Worm (Caenorhabditis elegans): ENCODE data around the gene abu-6.

abu-6 gene

DNA sequence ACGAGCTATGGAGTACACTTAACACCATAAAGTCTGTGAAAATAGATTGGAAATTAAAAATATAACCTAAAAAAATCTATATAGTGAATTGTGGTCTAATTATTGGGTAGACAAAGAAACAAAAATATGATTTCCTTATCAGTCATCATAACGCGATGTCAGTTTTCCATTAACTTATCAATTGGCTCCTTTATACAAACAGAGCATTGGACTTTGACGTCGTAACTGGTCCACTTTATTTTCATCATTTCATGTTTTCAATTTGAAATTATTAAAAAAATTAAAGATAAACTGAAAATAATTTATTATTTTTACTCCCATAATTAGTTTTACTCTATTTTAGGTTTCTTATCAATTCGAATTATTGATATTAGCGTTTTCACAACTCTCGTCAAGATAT lies 16.4 kb upstream of the abu-6 start:
- peak; percentile 47 for TF ChIP-seq elt-2 (tag; optimal IDR thresholded peaks at IDR 0.05)
- TF ChIP-seq mdl-1 (tag; optimal IDR thresholded peaks at IDR 0.05), result no peak
- TF ChIP-seq nhr-67 (tag; optimal IDR thresholded peaks at IDR 0.05), result no peak
- TF ChIP-seq pqm-1 (tag; optimal IDR thresholded peaks at IDR 0.05), result peak; percentile 42
- no peak for TF ChIP-seq ceh-9 (tag; optimal IDR thresholded peaks at IDR 0.05)
- TF ChIP-seq mml-1 (tag; optimal IDR thresholded peaks at IDR 0.05), result no peak

DNA sequence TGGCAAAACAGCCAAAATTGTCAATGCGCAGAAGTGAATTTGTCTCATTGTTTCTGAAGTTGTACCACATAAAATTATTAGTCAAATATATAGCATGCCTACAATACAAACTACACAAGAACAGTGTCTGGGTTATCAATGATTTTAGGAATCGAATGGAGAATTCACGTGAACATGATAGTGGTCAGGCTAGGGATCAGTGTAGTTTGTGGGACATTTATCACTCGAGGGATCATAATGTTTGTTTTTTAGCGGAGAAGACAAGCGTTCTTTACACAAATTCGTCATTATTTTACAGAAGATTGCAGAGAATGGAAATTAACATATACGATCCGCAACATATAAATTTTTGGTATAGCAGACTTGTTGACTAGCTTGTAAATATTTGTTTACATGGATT lies 15.5 kb upstream of the abu-6 start, which contains the start of gene ugt-51:
Gene ugt-51 (minus strand): TSS at position 101 of the 400 bp plus-strand sequence.
- TF ChIP-seq pqm-1 (tag; optimal IDR thresholded peaks at IDR 0.05) (peak; percentile 17), nhr-28 (tag; optimal IDR thresholded peaks at IDR 0.05) (no peak)

DNA sequence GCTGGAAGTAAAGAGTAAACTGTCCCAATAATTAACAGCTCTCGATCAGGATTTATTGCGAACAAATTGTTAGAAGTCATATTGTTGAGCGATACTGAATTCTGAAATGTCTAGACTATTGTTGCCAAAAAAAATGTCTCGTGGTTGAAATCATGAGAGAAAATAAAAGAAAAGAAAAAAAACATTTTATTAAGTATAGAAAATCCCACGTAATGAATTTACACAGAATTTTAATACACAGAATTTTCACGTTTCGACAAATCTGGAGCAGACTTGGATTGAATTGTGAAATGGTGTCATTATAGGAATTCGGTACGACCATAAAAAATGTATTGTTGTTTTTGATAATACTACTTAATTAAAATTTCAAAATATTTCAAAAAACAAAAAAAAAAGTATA lies 11.1 kb upstream of the abu-6 start, which contains the start of gene srt-65:
Gene srt-65 (minus strand): TSS at position 101 of the 400 bp plus-strand sequence.
- no peak for TF ChIP-seq ceh-28 (tag; optimal IDR thresholded peaks at IDR 0.05)

DNA sequence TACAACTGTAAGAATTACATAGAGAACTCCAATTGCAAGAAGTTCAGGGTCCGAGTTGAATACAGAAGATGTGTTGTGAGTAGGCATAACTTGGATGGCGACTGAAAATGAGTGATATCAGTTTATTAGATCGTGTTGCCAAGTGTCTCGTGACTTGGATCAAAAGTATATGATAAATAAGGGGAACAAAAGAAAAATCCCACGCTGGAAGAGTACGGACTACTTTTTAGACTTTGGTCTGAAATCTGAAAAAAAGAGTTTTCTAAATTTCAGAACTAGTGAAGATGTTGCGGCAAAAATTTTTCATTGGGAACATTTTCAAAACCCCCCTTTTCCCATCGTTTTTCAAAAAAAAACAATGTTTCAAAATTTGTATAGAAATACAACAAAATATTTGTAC lies 7.9 kb upstream of the abu-6 start, which contains the start of gene srt-64:
Gene srt-64 (minus strand): TSS at position 101 of the 400 bp plus-strand sequence.
- TF ChIP-seq fkh-2 (tag; optimal IDR thresholded peaks at IDR 0.05) (no peak), elt-3 (tag; optimal IDR thresholded peaks at IDR 0.05) (no peak)

DNA sequence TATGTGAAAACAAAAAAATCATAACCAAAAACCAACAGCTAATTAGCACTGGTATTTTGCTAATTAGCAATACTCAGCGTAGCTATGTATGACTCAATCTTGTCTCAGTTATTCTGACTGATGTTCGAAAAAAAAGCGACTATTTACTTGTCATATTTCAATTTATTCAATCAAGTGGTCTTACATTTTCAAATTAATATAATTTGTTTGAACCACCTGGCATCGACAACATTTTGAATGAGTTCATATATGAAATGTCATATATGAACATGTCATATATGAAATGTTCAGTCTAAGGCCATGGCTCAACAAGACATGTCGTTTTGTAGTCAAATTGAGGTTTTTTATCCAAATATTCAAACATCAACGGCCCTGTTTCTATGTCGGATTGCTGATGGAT lies 3.7 kb upstream of the abu-6 start, which contains the start of gene srw-140:
Gene srw-140 (plus strand): TSS at position 301 of the 400 bp plus-strand sequence.
- TF ChIP-seq fkh-10 (GFP tag; optimal IDR thresholded peaks at IDR 0.05), result no peak
- TF ChIP-seq nhr-43 (tag; optimal IDR thresholded peaks at IDR 0.05; ENCODE audit: poor library complexity, severe bottlenecking), result no peak
- no peak for TF ChIP-seq nhr-11 (tag; optimal IDR thresholded peaks at IDR 0.05)
- no peak for TF ChIP-seq fkh-2 (tag; optimal IDR thresholded peaks at IDR 0.05)
- no peak for TF ChIP-seq tbx-2 (tag; optimal IDR thresholded peaks at IDR 0.05)
- TF ChIP-seq nhr-23 (tag; optimal IDR thresholded peaks at IDR 0.05), result no peak
- no peak for TF ChIP-seq sea-2 (GFP tag; optimal IDR thresholded peaks at IDR 0.05)
- no peak for TF ChIP-seq R02D3.7 (tag; optimal IDR thresholded peaks at IDR 0.05)
- no peak for TF ChIP-seq nhr-67 (tag; optimal IDR thresholded peaks at IDR 0.05)
- no peak for TF ChIP-seq elt-1 (tag; optimal IDR thresholded peaks at IDR 0.05)
- no peak for TF ChIP-seq fos-1 (tag; optimal IDR thresholded peaks at IDR 0.05)
- TF ChIP-seq nhr-12 (tag; optimal IDR thresholded peaks at IDR 0.05), result no peak
- TF ChIP-seq ceh-16 (tag; optimal IDR thresholded peaks at IDR 0.05), result no peak

- TF ChIP-seq elt-3 (tag; optimal IDR thresholded peaks at IDR 0.05), result no peak
- no peak for TF ChIP-seq ZK546.5 (tag; optimal IDR thresholded peaks at IDR 0.05)
- no peak for TF ChIP-seq sea-2 (GFP tag; optimal IDR thresholded peaks at IDR 0.05)
Measured at ce11 chrV:5164682-5165081, 3.0 kb upstream of the abu-6 start, which contains the start of gene abu-7. TSS of gene abu-7 (minus strand) at chrV:5164782.

ce11 chrV:5158302-5158701 lies 3.4 kb downstream of the abu-6 start, which contains the start of gene abu-15:
TSS of gene abu-15 (plus strand) at chrV:5158602.
- TF ChIP-seq nhr-67 (tag; optimal IDR thresholded peaks at IDR 0.05) (no peak), nhr-28 (tag; optimal IDR thresholded peaks at IDR 0.05) (no peak), egl-5 (tag; optimal IDR thresholded peaks at IDR 0.05) (no peak), ama-1 (optimal IDR thresholded peaks at IDR 0.05) (no peak), fkh-10 (GFP tag; optimal IDR thresholded peaks at IDR 0.05) (no peak), nfya-1 (tag; optimal IDR thresholded peaks at IDR 0.05; ENCODE audit: insufficient read depth) (no peak), zag-1 (tag; optimal IDR thresholded peaks at IDR 0.05) (no peak), ceh-16 (tag; optimal IDR thresholded peaks at IDR 0.05) (no peak), jun-1 (tag; optimal IDR thresholded peaks at IDR 0.05) (no peak)

DNA sequence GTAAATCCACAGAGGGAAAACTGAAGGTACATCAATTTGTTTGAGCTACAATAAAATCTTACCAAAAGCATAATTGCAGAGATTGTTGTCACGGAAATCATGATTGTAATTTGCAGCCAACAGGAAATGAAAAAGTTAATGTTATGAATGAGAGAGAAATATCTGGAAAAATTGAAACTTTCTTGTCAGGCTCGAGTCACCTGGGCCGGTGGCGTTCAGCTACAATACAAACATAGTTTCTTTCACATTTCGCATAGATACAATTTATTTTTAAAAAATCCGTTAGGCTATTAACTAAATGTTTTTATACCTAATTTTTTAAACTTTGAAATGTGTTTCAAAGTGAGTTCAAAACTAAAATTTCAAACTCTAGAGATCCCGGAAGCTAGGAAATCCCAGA lies 4.0 kb downstream of the abu-6 start, which contains the start of gene srx-39:
Gene srx-39 (minus strand): TSS at position 101 of the 400 bp plus-strand sequence.
- no peak for TF ChIP-seq ZK546.5 (tag; optimal IDR thresholded peaks at IDR 0.05)
